Worm (Caenorhabditis elegans): ENCODE measurements around the gene arrd-11.

- TF ChIP-seq fkh-10 (GFP tag; optimal IDR thresholded peaks at IDR 0.05) (no peak), dmd-4 (tag; optimal IDR thresholded peaks at IDR 0.05; ENCODE audit: borderline replicate concordance) (no peak), unc-86 (tag; optimal IDR thresholded peaks at IDR 0.05) (no peak), pqm-1 (tag; optimal IDR thresholded peaks at IDR 0.05) (no peak), lin-11 (tag; optimal IDR thresholded peaks at IDR 0.05) (no peak), ceh-45 (GFP tag; IDR thresholded peaks at IDR 0.05) (no peak), ceh-22 (tag; optimal IDR thresholded peaks at IDR 0.05) (no peak), elt-4 (tag; optimal IDR thresholded peaks at IDR 0.05) (no peak), ama-1 (optimal IDR thresholded peaks at IDR 0.05) (no peak), lim-6 (tag; optimal IDR thresholded peaks at IDR 0.05) (no peak), nfya-1 (tag; optimal IDR thresholded peaks at IDR 0.05) (no peak), tbx-2 (tag; optimal IDR thresholded peaks at IDR 0.05) (no peak)
Measured at ce11 chrII:13752016-13752415, 11.2 kb upstream of the arrd-11 start, which contains the start of gene arrd-14.
